Fruit fly (Drosophila melanogaster) whole organism, embryonic: ENCODE data around the gene Acp63F.

ENCODE experiments used
- Abd-B ChIP-seq: fragments of 200-800 bp; sonication (Bioruptor generic); optimal IDR thresholded peaks from 2 replicates; lab custom pipeline; 2018; ENCODE audit warnings: missing biosample characterization, mild to moderate bottlenecking, missing genetic modification characterization, moderate library complexity
- Asciz ChIP-seq: fragments of 200-800 bp; sonication (Bioruptor generic); optimal IDR thresholded peaks from 2 replicates; lab custom pipeline; 2017; ENCODE audit warnings: missing biosample characterization, mild to moderate bottlenecking, missing genetic modification characterization, missing genetic modification reagents
- BEAF-32 ChIP-seq: fragments of 200-800 bp; sonication (Bioruptor generic); optimal IDR thresholded peaks from 3 replicates; lab custom pipeline; 2017; ENCODE audit warnings: missing biosample characterization, missing genetic modification characterization, mild to moderate bottlenecking, moderate library complexity, missing genetic modification reagents
- BtbVII ChIP-seq: fragments of 200-800 bp; sonication (Bioruptor generic); optimal IDR thresholded peaks from 3 replicates; lab custom pipeline; 2017; ENCODE audit warnings: missing biosample characterization, mild to moderate bottlenecking, missing genetic modification characterization
- CG10209 ChIP-seq: fragments of 200-800 bp; sonication (Bioruptor generic); optimal IDR thresholded peaks from 3 replicates; lab custom pipeline; 2017; ENCODE audit warnings: missing biosample characterization, mild to moderate bottlenecking, missing genetic modification characterization, missing genetic modification reagents
- CG11085 ChIP-seq: fragments of 200-800 bp; sonication (Bioruptor generic); IDR thresholded peaks from 2 replicates; pipeline ENCODE4 v1.3.6; 2022; ENCODE audit warnings: missing biosample characterization, missing genetic modification characterization
- CG11456 ChIP-seq: fragments of 200-800 bp; sonication (Bioruptor generic); IDR thresholded peaks from 3 replicates; pipeline ENCODE4 v1.3.6; 2022; ENCODE audit warnings: missing biosample characterization, missing genetic modification characterization
- CG11723 ChIP-seq: fragments of 200-800 bp; sonication (Bioruptor generic); optimal IDR thresholded peaks from 2 replicates; lab custom pipeline; 2017; ENCODE audit warnings: missing biosample characterization, mild to moderate bottlenecking, missing genetic modification characterization
- CG12391 ChIP-seq: fragments of 200-800 bp; sonication (Bioruptor generic); optimal IDR thresholded peaks from 3 replicates; lab custom pipeline; 2018; ENCODE audit warnings: missing biosample characterization, mild to moderate bottlenecking, missing genetic modification characterization, moderate library complexity
- CG12769 ChIP-seq: fragments of 200-800 bp; sonication (Bioruptor generic); optimal IDR thresholded peaks from 2 replicates; lab custom pipeline; 2019; ENCODE audit warnings: missing biosample characterization, mild to moderate bottlenecking, missing genetic modification characterization, moderate library complexity
- CG15514 ChIP-seq: fragments of 200-800 bp; sonication (Bioruptor generic); optimal IDR thresholded peaks from 3 replicates; lab custom pipeline; 2017; ENCODE audit warnings: missing biosample characterization, missing genetic modification characterization, mild to moderate bottlenecking, moderate library complexity, missing genetic modification reagents
- CG16779 ChIP-seq: fragments of 200-800 bp; sonication (Bioruptor generic); IDR thresholded peaks from 2 replicates; pipeline ENCODE4 v1.3.6; 2022; ENCODE audit warnings: missing biosample characterization, missing genetic modification characterization
- CG17186 ChIP-seq: fragments of 200-800 bp; sonication (Bioruptor generic); optimal IDR thresholded peaks from 3 replicates; lab custom pipeline; 2017; ENCODE audit warnings: missing biosample characterization, missing genetic modification reagents, missing genetic modification characterization
- CG17385 ChIP-seq: fragments of 200-800 bp; sonication (Bioruptor generic); optimal IDR thresholded peaks from 3 replicates; lab custom pipeline; 2018; ENCODE audit warnings: missing biosample characterization, mild to moderate bottlenecking, missing genetic modification characterization
- CG18619 ChIP-seq: fragments of 200-800 bp; sonication (Bioruptor generic); optimal IDR thresholded peaks from 3 replicates; lab custom pipeline; 2017; ENCODE audit warnings: missing biosample characterization, mild to moderate bottlenecking, missing genetic modification characterization
- CG31365 ChIP-seq: fragments of 200-800 bp; sonication (Bioruptor generic); optimal IDR thresholded peaks from 2 replicates; lab custom pipeline; 2018; ENCODE audit warnings: missing biosample characterization, mild to moderate bottlenecking, missing genetic modification characterization
- CG33557 ChIP-seq: fragments of 200-800 bp; sonication (Bioruptor generic); optimal IDR thresholded peaks from 2 replicates; lab custom pipeline; 2019; ENCODE audit warnings: missing biosample characterization, mild to moderate bottlenecking, missing genetic modification characterization, moderate library complexity
- CG42726 ChIP-seq: fragments of 200-800 bp; sonication (Bioruptor generic); IDR thresholded peaks from 2 replicates; pipeline ENCODE4 v1.3.6; 2022; ENCODE audit warnings: missing biosample characterization, missing genetic modification characterization; ENCODE audit not compliant: partially characterized antibody
- CG4854 ChIP-seq: fragments of 200-800 bp; sonication (Bioruptor generic); optimal IDR thresholded peaks from 2 replicates; lab custom pipeline; 2016; ENCODE audit warnings: missing biosample characterization, missing genetic modification characterization, inconsistent platforms
- CG6654 ChIP-seq: fragments of 200-800 bp; sonication (Bioruptor generic); optimal IDR thresholded peaks from 2 replicates; lab custom pipeline; 2017; ENCODE audit warnings: missing biosample characterization, mild to moderate bottlenecking, missing genetic modification characterization
- CG6813 ChIP-seq: fragments of 200-800 bp; sonication (Bioruptor generic); optimal IDR thresholded peaks from 2 replicates; lab custom pipeline; 2017; ENCODE audit warnings: missing biosample characterization, missing genetic modification characterization, mild to moderate bottlenecking, moderate library complexity, missing genetic modification reagents
- CG7786 ChIP-seq: fragments of 200-800 bp; sonication (Bioruptor generic); optimal IDR thresholded peaks from 2 replicates; lab custom pipeline; 2016; ENCODE audit warnings: missing biosample characterization, missing genetic modification characterization
- CG7928 ChIP-seq: fragments of 200-800 bp; sonication (Bioruptor generic); optimal IDR thresholded peaks from 2 replicates; lab custom pipeline; 2017; ENCODE audit warnings: missing biosample characterization, mild to moderate bottlenecking, missing genetic modification characterization
- CG8478 ChIP-seq: fragments of >200 bp; optimal IDR thresholded peaks from 2 replicates; lab custom pipeline; 2018
- CG9609 ChIP-seq: fragments of 200-800 bp; sonication (Bioruptor generic); optimal IDR thresholded peaks from 3 replicates; lab custom pipeline; 2016; ENCODE audit warnings: missing biosample characterization, missing genetic modification characterization
- CG9797 ChIP-seq: fragments of 200-800 bp; sonication (Bioruptor generic); optimal IDR thresholded peaks from 3 replicates; lab custom pipeline; 2018; ENCODE audit warnings: missing biosample characterization, mild to moderate bottlenecking, missing genetic modification characterization
- Dll ChIP-seq: fragments of 200-800 bp; sonication (Bioruptor generic); IDR thresholded peaks from 4 replicates; pipeline ENCODE4 v1.3.6; 2022; ENCODE audit warnings: missing biosample characterization, missing genetic modification characterization; ENCODE audit not compliant: partially characterized antibody
- E2f2 ChIP-seq: fragments of 200-800 bp; sonication (Bioruptor generic); IDR thresholded peaks from 2 replicates; pipeline ENCODE4 v1.3.6; 2022; ENCODE audit warnings: missing biosample characterization, missing genetic modification characterization
- Fer3 ChIP-seq: fragments of 200-800 bp; sonication (Bioruptor generic); optimal IDR thresholded peaks from 2 replicates; lab custom pipeline; 2018; ENCODE audit warnings: missing biosample characterization, mild to moderate bottlenecking, missing genetic modification characterization, moderate library complexity
- H2.0 ChIP-seq: fragments of 200-800 bp; sonication (Bioruptor generic); IDR thresholded peaks from 2 replicates; pipeline ENCODE4 v1.3.6; 2022; ENCODE audit warnings: missing biosample characterization, missing genetic modification characterization
- Myb ChIP-seq: fragments of 200-800 bp; sonication (Bioruptor generic); optimal IDR thresholded peaks from 2 replicates; lab custom pipeline; 2016; ENCODE audit warnings: missing biosample characterization, missing genetic modification characterization
- Side ChIP-seq: fragments of 200-800 bp; sonication (Bioruptor generic); optimal IDR thresholded peaks from 2 replicates; lab custom pipeline; 2016; ENCODE audit warnings: missing biosample characterization, missing genetic modification characterization
- Six4 ChIP-seq: fragments of 200-800 bp; sonication (Bioruptor generic); optimal IDR thresholded peaks from 2 replicates; lab custom pipeline; 2016; ENCODE audit warnings: missing biosample characterization, missing genetic modification characterization
- Trl ChIP-seq, 3 experiments: fragments of >200 bp in 2 of 3; fragments of 200-800 bp in 1 of 3; sonication (Bioruptor generic) in 1 of 3; optimal IDR thresholded peaks; 2 replicates in 1 of 3; 3 replicates in 2 of 3; lab custom pipeline; 2016 to 2017; ENCODE audit warnings: missing biosample characterization in 1 of 3, missing genetic modification characterization in 1 of 3
- dati ChIP-seq: fragments of 200-800 bp; sonication (Bioruptor generic); IDR thresholded peaks from 2 replicates; pipeline ENCODE4 v1.3.6; 2022; ENCODE audit warnings: missing biosample characterization, missing genetic modification characterization
- dpn ChIP-seq, 2 experiments: fragments of 200-800 bp; sonication (Bioruptor generic); optimal IDR thresholded peaks; 3 replicates each; lab custom pipeline; 2016; ENCODE audit warnings: missing biosample characterization in 2 of 2, missing genetic modification characterization in 2 of 2
- emc ChIP-seq: fragments of 200-800 bp; sonication (Bioruptor generic); optimal IDR thresholded peaks from 2 replicates; lab custom pipeline; 2016; ENCODE audit warnings: missing biosample characterization, missing genetic modification characterization
- exex ChIP-seq: fragments of 200-800 bp; sonication (Bioruptor generic); optimal IDR thresholded peaks from 4 replicates; lab custom pipeline; 2018; ENCODE audit warnings: missing biosample characterization, mild to moderate bottlenecking, missing genetic modification characterization, moderate library complexity
- ind ChIP-seq: fragments of 200-800 bp; sonication (Bioruptor generic); optimal IDR thresholded peaks from 3 replicates; lab custom pipeline; 2016; ENCODE audit warnings: missing biosample characterization, missing genetic modification characterization
- jigr1 ChIP-seq: fragments of 200-800 bp; sonication (Bioruptor generic); IDR thresholded peaks from 3 replicates; pipeline ENCODE4 v1.3.6; 2022; ENCODE audit warnings: missing biosample characterization, missing genetic modification characterization
- jing ChIP-seq: fragments of 200-800 bp; sonication (Bioruptor generic); optimal IDR thresholded peaks from 2 replicates; lab custom pipeline; 2018; ENCODE audit warnings: missing biosample characterization, mild to moderate bottlenecking, missing genetic modification characterization
- jumu ChIP-seq: fragments of 200-800 bp; sonication (Bioruptor generic); optimal IDR thresholded peaks from 3 replicates; lab custom pipeline; 2016; ENCODE audit warnings: missing biosample characterization, missing genetic modification characterization
- knrl ChIP-seq: fragments of 200-800 bp; sonication (Bioruptor generic); IDR thresholded peaks from 3 replicates; pipeline ENCODE4 v1.3.6; 2022; ENCODE audit warnings: missing biosample characterization, missing genetic modification characterization; ENCODE audit not compliant: partially characterized antibody
- org-1 ChIP-seq: fragments of 200-800 bp; sonication (Bioruptor generic); optimal IDR thresholded peaks from 2 replicates; lab custom pipeline; 2017; ENCODE audit warnings: missing biosample characterization, missing genetic modification characterization
- pnt ChIP-seq: fragments of 200-800 bp; sonication (Bioruptor generic); optimal IDR thresholded peaks from 3 replicates; lab custom pipeline; 2016; ENCODE audit warnings: missing biosample characterization, missing genetic modification characterization
- pum ChIP-seq: fragments of 200-800 bp; sonication (Bioruptor generic); optimal IDR thresholded peaks from 2 replicates; lab custom pipeline; 2016; ENCODE audit warnings: missing biosample characterization, missing genetic modification characterization
- rib ChIP-seq: fragments of 200-800 bp; sonication (Bioruptor generic); IDR thresholded peaks from 2 replicates; pipeline ENCODE4 v1.3.6; 2022; ENCODE audit warnings: missing biosample characterization, missing genetic modification characterization
- sob ChIP-seq: fragments of 200-800 bp; sonication (Bioruptor generic); IDR thresholded peaks from 2 replicates; pipeline ENCODE4 v1.3.6; 2022; ENCODE audit warnings: missing biosample characterization, missing genetic modification characterization
- twi ChIP-seq: fragments of 200-800 bp; optimal IDR thresholded peaks from 2 replicates; lab custom pipeline; 2019; ENCODE audit warnings: missing biosample characterization, mild to moderate bottlenecking, missing genetic modification characterization, moderate library complexity

Acp63F gene

dm6 chr3L:3825485-3825813 is 9.3 kb upstream of the Acp63F start (continued):
- TF ChIP-seq BEAF-32 (GFP tag; lab: Kevin White, UChicago) (no peak), CG7786 (no peak), jigr1 (GFP tag; lab: Robert Waterston, UW) (no peak), CG4854 (GFP tag; lab: Kevin White, UChicago) (no peak), jing (GFP tag; lab: Kevin White, UChicago) (no peak), Trl (optimal IDR thresholded peaks at IDR 0.05; lab: Kevin White, UChicago) (peak in 1 of 2 experiments; percentile 58), Trl (GFP tag; optimal IDR thresholded peaks at IDR 0.05; lab: Kevin White, UChicago) (no peak), CG17385 (GFP tag; lab: Kevin White, UChicago) (no peak), pnt (no peak), Abd-B (GFP tag; lab: Kevin White, UChicago) (no peak), Fer3 (tag; lab: Kevin White, UChicago) (no peak), CG10209 (no peak), CG42726 (GFP tag; lab: Robert Waterston, UW) (0 out of 2 replicates have a peak, but pooled peaks have one; percentile 12), CG12391 (no peak), Dll (GFP tag; lab: Robert Waterston, UW) (no peak), CG6654 (GFP tag; lab: Kevin White, UChicago) (no peak), E2f2 (GFP tag; lab: Robert Waterston, UW) (no peak), Asciz (GFP tag; lab: Kevin White, UChicago) (no peak), knrl (GFP tag; lab: Robert Waterston, UW) (no peak), H2.0 (GFP tag; lab: Robert Waterston, UW) (no peak), Side (GFP tag; lab: Kevin White, UChicago) (no peak), CG9609 (GFP tag; lab: Kevin White, UChicago) (no peak), CG11456 (GFP tag; lab: Robert Waterston, UW) (no peak), ind (GFP tag; lab: Kevin White, UChicago) (no peak), CG31365 (tag; lab: Kevin White, UChicago) (no peak)

- TF ChIP-seq jumu (GFP tag; lab: Kevin White, UChicago) (no peak), dati (GFP tag; lab: Robert Waterston, UW) (no peak), CG18619 (GFP tag; lab: Kevin White, UChicago) (peak; percentile 80), CG9797 (GFP tag; lab: Kevin White, UChicago) (no peak), BtbVII (GFP tag; lab: Kevin White, UChicago) (peak; percentile 85), CG33557 (GFP tag; lab: Kevin White, UChicago) (peak; percentile 69), CG11723 (GFP tag; lab: Kevin White, UChicago) (peak; percentile 67), CG4854 (GFP tag; lab: Kevin White, UChicago) (peak; percentile 21), CG6813 (GFP tag; lab: Kevin White, UChicago) (peak; percentile 82), Six4 (GFP tag; lab: Kevin White, UChicago) (peak; percentile 68), dpn (GFP tag; optimal IDR thresholded peaks at IDR 0.05; lab: Kevin White, UChicago) (peak; percentile 55 to 59), emc (no peak), CG11085 (no peak), pum (peak; percentile 7), org-1 (GFP tag; lab: Kevin White, UChicago) (peak; percentile 76), CG7928 (GFP tag; lab: Kevin White, UChicago) (peak; percentile 14), rib (GFP tag; lab: Robert Waterston, UW) (peak; percentile 34; the same call in 1 of the 2 replicates), CG15514 (peak; percentile 78), CG8478 (lab: Kevin White, UChicago) (no peak), twi (tag; lab: Kevin White, UChicago) (peak; percentile 51), exex (tag; lab: Kevin White, UChicago) (peak; percentile 48), CG16779 (GFP tag; lab: Robert Waterston, UW) (no peak), CG17186 (GFP tag; lab: Kevin White, UChicago) (no peak), CG12769 (tag; lab: Kevin White, UChicago) (no peak), sob (GFP tag; lab: Robert Waterston, UW) (peak; percentile 63), Myb (GFP tag; lab: Kevin White, UChicago) (no peak)
Observed at dm6 chr3L:3824790-3825484, 8.8 kb upstream of the Acp63F start, which contains the start of gene Rdh. Gene Rdh (plus strand): TSS chr3L:3825449.
